Worm (Caenorhabditis elegans) whole organism, late embryonic: ENCODE results near the gene F36A4.4.

ENCODE experiments used
- C08G9.2 ChIP-seq: sonication (generic microtip); optimal IDR thresholded peaks from 2 replicates; lab custom pipeline; 2016; ENCODE audit warnings: mild to moderate bottlenecking, missing genetic modification characterization, moderate library complexity, missing compliant biosample characterization
- ama-1 ChIP-seq: fragments of 150-350 bp; optimal IDR thresholded peaks from 2 replicates; lab custom pipeline; 2014
- eyg-1 ChIP-seq: sonication (generic microtip); optimal IDR thresholded peaks from 2 replicates; lab custom pipeline; 2016; ENCODE audit warnings: missing genotype, missing genetic modification characterization, missing compliant biosample characterization
- hlh-30 ChIP-seq: sonication (generic microtip); optimal IDR thresholded peaks from 2 replicates; lab custom pipeline; 2017; ENCODE audit warnings: antibody characterized with exemption, missing genetic modification characterization, missing compliant biosample characterization; ENCODE audit not compliant: insufficient read depth
- nfya-1 ChIP-seq: sonication (generic microtip); optimal IDR thresholded peaks from 2 replicates; lab custom pipeline; 2017; ENCODE audit warnings: missing genetic modification characterization, mild to moderate bottlenecking, missing compliant biosample characterization, antibody characterized with exemption, moderate library complexity
- ref-2 ChIP-seq: sonication (generic microtip); optimal IDR thresholded peaks from 2 replicates; lab custom pipeline; 2016; ENCODE audit warnings: missing genetic modification characterization, missing compliant biosample characterization
- rnt-1 ChIP-seq: sonication (generic microtip); optimal IDR thresholded peaks from 2 replicates; lab custom pipeline; 2016; ENCODE audit warnings: missing genetic modification characterization, missing compliant biosample characterization
- sdc-2 ChIP-seq: sonication (generic microtip); optimal IDR thresholded peaks from 2 replicates; lab custom pipeline; 2016; ENCODE audit warnings: missing genotype, missing genetic modification characterization, missing compliant biosample characterization

DNA sequence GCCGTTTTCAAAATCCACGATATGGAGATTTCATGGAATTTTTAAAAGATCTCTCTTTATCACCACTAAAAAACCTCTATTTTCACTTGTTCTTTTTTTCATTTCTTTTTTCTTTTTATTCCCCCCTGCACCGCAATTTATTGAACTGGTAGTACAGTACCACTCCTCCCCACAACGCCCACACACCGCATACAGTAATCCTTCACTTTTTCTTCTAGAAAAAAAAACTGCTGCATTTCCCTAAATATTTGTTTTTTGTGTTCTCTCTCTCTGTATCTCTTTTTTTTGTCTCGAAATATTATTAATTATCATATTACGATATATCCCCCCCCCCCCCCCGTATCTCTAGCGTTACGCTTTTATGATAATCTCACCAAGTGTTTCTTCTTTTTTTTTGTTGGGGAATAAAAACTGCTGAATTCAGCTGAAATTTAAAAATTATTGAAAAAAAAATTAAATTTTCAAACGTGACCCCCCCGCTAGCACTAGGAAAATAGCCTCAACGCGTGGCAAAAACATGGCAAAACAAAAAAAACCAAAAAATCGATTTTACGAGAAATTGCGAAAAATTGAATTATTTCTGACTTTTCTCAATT, 49.5 kb downstream of the F36A4.4 start, which contains the start of gene Y24D9B.1:
- TF ChIP-seq hlh-30 (tag; lab: Kevin White, UChicago) (no peak), ama-1 (lab: Kevin White, UChicago) (no peak), eyg-1 (tag; lab: Kevin White, UChicago) (no peak), rnt-1 (tag; lab: Kevin White, UChicago) (no peak), C08G9.2 (tag; lab: Kevin White, UChicago) (no peak), ref-2 (tag; lab: Kevin White, UChicago) (no peak), sdc-2 (no peak), nfya-1 (tag; lab: Kevin White, UChicago) (no peak)
